Fruit fly (Drosophila melanogaster) whole organism, embryonic: ENCODE measurements around the gene CG42540.

Source experiments
- CG11247 ChIP-seq: fragments of 200-800 bp; sonication (Bioruptor generic); IDR thresholded peaks from 2 replicates; pipeline ENCODE4 v1.3.6; 2022; ENCODE audit warnings: missing biosample characterization, missing genetic modification characterization
- CG11560 ChIP-seq: fragments of 200-800 bp; sonication (Bioruptor generic); IDR thresholded peaks from 3 replicates; pipeline ENCODE4 v1.3.6; 2022; ENCODE audit warnings: missing biosample characterization, missing genetic modification characterization
- CG12104 ChIP-seq: fragments of 200-800 bp; sonication (Bioruptor generic); optimal IDR thresholded peaks from 3 replicates; lab custom pipeline; 2016; ENCODE audit warnings: missing biosample characterization, missing genetic modification characterization
- CG13775 ChIP-seq: fragments of 200-800 bp; sonication (Bioruptor generic); optimal IDR thresholded peaks from 3 replicates; lab custom pipeline; 2017; ENCODE audit warnings: missing biosample characterization, mild to moderate bottlenecking, missing genetic modification characterization
- CG14710 ChIP-seq: fragments of 200-800 bp; sonication (Bioruptor generic); optimal IDR thresholded peaks from 3 replicates; lab custom pipeline; 2019; ENCODE audit warnings: missing biosample characterization, mild to moderate bottlenecking, missing genetic modification characterization, moderate library complexity
- CG1647 ChIP-seq: fragments of 200-800 bp; sonication (Bioruptor generic); optimal IDR thresholded peaks from 3 replicates; lab custom pipeline; 2016; ENCODE audit warnings: missing biosample characterization, missing genetic modification characterization
- CG17568 ChIP-seq: fragments of 200-800 bp; sonication (Bioruptor generic); optimal IDR thresholded peaks from 2 replicates; lab custom pipeline; 2018; ENCODE audit warnings: missing biosample characterization, mild to moderate bottlenecking, missing genetic modification characterization, moderate library complexity
- CG18011 ChIP-seq: fragments of 200-800 bp; sonication (Bioruptor generic); optimal IDR thresholded peaks from 2 replicates; lab custom pipeline; 2017; ENCODE audit warnings: missing biosample characterization, missing genetic modification characterization, mild to moderate bottlenecking, moderate library complexity, missing genotype
- CG1832 ChIP-seq: fragments of 200-800 bp; sonication (Bioruptor generic); optimal IDR thresholded peaks from 2 replicates; lab custom pipeline; 2017; ENCODE audit warnings: missing biosample characterization, mild to moderate bottlenecking, missing genetic modification characterization, inconsistent platforms
- CG18619 ChIP-seq: fragments of 200-800 bp; sonication (Bioruptor generic); optimal IDR thresholded peaks from 3 replicates; lab custom pipeline; 2017; ENCODE audit warnings: missing biosample characterization, mild to moderate bottlenecking, missing genetic modification characterization
- CG18764 ChIP-seq: fragments of 200-800 bp; sonication (Bioruptor generic); optimal IDR thresholded peaks from 3 replicates; lab custom pipeline; 2016; ENCODE audit warnings: missing biosample characterization, missing genetic modification characterization
- CG31388 ChIP-seq: fragments of 200-800 bp; sonication (Bioruptor generic); optimal IDR thresholded peaks from 2 replicates; lab custom pipeline; 2016; ENCODE audit warnings: missing biosample characterization, missing genetic modification characterization
- CG34376 ChIP-seq: fragments of 200-800 bp; sonication (Bioruptor generic); optimal IDR thresholded peaks from 2 replicates; lab custom pipeline; 2018; ENCODE audit warnings: missing biosample characterization, mild to moderate bottlenecking, missing genetic modification characterization
- CG4707 ChIP-seq: fragments of 200-800 bp; sonication (Bioruptor generic); optimal IDR thresholded peaks from 2 replicates; lab custom pipeline; 2018; ENCODE audit warnings: missing biosample characterization, mild to moderate bottlenecking, missing genetic modification characterization, moderate library complexity
- CG6813 ChIP-seq: fragments of 200-800 bp; sonication (Bioruptor generic); optimal IDR thresholded peaks from 2 replicates; lab custom pipeline; 2017; ENCODE audit warnings: missing biosample characterization, missing genetic modification characterization, mild to moderate bottlenecking, moderate library complexity, missing genetic modification reagents
- CG6854 ChIP-seq: fragments of 200-800 bp; sonication (Bioruptor generic); optimal IDR thresholded peaks from 3 replicates; lab custom pipeline; 2017; ENCODE audit warnings: missing biosample characterization, mild to moderate bottlenecking, missing genetic modification characterization
- CG7987 ChIP-seq: fragments of 200-800 bp; sonication (Bioruptor generic); optimal IDR thresholded peaks from 2 replicates; lab custom pipeline; 2018; ENCODE audit warnings: missing biosample characterization, mild to moderate bottlenecking, missing genetic modification characterization, moderate library complexity
- Camta ChIP-seq: fragments of 200-800 bp; sonication (Bioruptor generic); optimal IDR thresholded peaks from 2 replicates; lab custom pipeline; 2016; ENCODE audit warnings: missing biosample characterization, missing genetic modification characterization
- Deaf1 ChIP-seq: fragments of 200-800 bp; optimal IDR thresholded peaks from 3 replicates; lab custom pipeline; 2019; ENCODE audit warnings: missing biosample characterization, mild to moderate bottlenecking, missing genetic modification characterization, moderate library complexity
- E2f1 ChIP-seq: fragments of 200-800 bp; sonication (Bioruptor generic); IDR thresholded peaks from 2 replicates; pipeline ENCODE4 v1.3.6; 2022; ENCODE audit warnings: missing biosample characterization, missing genetic modification characterization
- Ets65A ChIP-seq: fragments of 200-800 bp; sonication (Bioruptor generic); peaks from one replicate; lab custom pipeline; 2016; ENCODE audit warnings: missing biosample characterization, missing genetic modification characterization
- H15 ChIP-seq: fragments of 200-800 bp; sonication (Bioruptor generic); IDR thresholded peaks from 3 replicates; pipeline ENCODE4 v1.3.6; 2022; ENCODE audit warnings: missing biosample characterization, missing genetic modification characterization
- HHEX ChIP-seq: fragments of 200-800 bp; sonication (Bioruptor generic); optimal IDR thresholded peaks from 3 replicates; lab custom pipeline; 2017; ENCODE audit warnings: missing biosample characterization, mild to moderate bottlenecking, missing genetic modification characterization, missing genetic modification reagents
- HLH3B ChIP-seq: fragments of 200-800 bp; sonication (Bioruptor generic); IDR thresholded peaks from 2 replicates; pipeline ENCODE4 v1.3.6; 2022; ENCODE audit warnings: missing biosample characterization, missing genetic modification characterization
- Hr51 ChIP-seq, 2 experiments: fragments of 200-800 bp; sonication (Bioruptor generic); optimal IDR thresholded peaks; 2 replicates in 1 of 2; 3 replicates in 1 of 2; lab custom pipeline; 2016 to 2018; ENCODE audit warnings: missing biosample characterization in 2 of 2, missing genetic modification characterization in 2 of 2, mild to moderate bottlenecking in 1 of 2, moderate library complexity in 1 of 2
- Sry-δ ChIP-seq: fragments of 200-800 bp; sonication (Bioruptor generic); optimal IDR thresholded peaks from 2 replicates; lab custom pipeline; 2016; ENCODE audit warnings: missing biosample characterization, missing genetic modification characterization
- Xbp1 ChIP-seq: fragments of 200-800 bp; sonication (Bioruptor generic); optimal IDR thresholded peaks from 3 replicates; lab custom pipeline; 2016; ENCODE audit warnings: missing biosample characterization, mild to moderate bottlenecking, missing genetic modification characterization
- ash1 ChIP-seq: fragments of 200-800 bp; sonication (Bioruptor generic); optimal IDR thresholded peaks from 2 replicates; lab custom pipeline; 2018; ENCODE audit warnings: missing biosample characterization, mild to moderate bottlenecking, missing genetic modification characterization
- ato ChIP-seq: fragments of 200-800 bp; sonication (Bioruptor generic); IDR thresholded peaks from 2 replicates; pipeline ENCODE4 v1.3.6; 2022; ENCODE audit warnings: missing biosample characterization, missing genetic modification characterization; ENCODE audit not compliant: partially characterized antibody
- br ChIP-seq: fragments of >200 bp; optimal IDR thresholded peaks from 2 replicates; lab custom pipeline; 2017
- btn ChIP-seq: fragments of 200-800 bp; sonication (Bioruptor generic); optimal IDR thresholded peaks from 2 replicates; lab custom pipeline; 2016; ENCODE audit warnings: missing biosample characterization, missing genetic modification characterization
- caup ChIP-seq: fragments of 200-800 bp; sonication (Bioruptor generic); optimal IDR thresholded peaks from 3 replicates; lab custom pipeline; 2017; ENCODE audit warnings: missing biosample characterization, mild to moderate bottlenecking, missing genetic modification characterization, moderate library complexity; ENCODE audit not compliant: severe bottlenecking
- chn ChIP-seq: fragments of 200-800 bp; sonication (Bioruptor generic); optimal IDR thresholded peaks from 2 replicates; lab custom pipeline; 2016; ENCODE audit warnings: missing biosample characterization, missing genetic modification characterization
- crp ChIP-seq, 2 experiments: fragments of 200-800 bp; sonication (Bioruptor generic); optimal IDR thresholded peaks; 2 replicates in 1 of 2; 3 replicates in 1 of 2; lab custom pipeline; 2017; ENCODE audit warnings: missing biosample characterization in 2 of 2, missing genetic modification characterization in 2 of 2, mild to moderate bottlenecking in 1 of 2, moderate library complexity in 1 of 2
- danr ChIP-seq: fragments of 200-800 bp; sonication (Bioruptor generic); IDR thresholded peaks from 2 replicates; pipeline ENCODE4 v1.3.6; 2022; ENCODE audit warnings: missing biosample characterization, missing genetic modification characterization
- dati ChIP-seq: fragments of 200-800 bp; sonication (Bioruptor generic); IDR thresholded peaks from 2 replicates; pipeline ENCODE4 v1.3.6; 2022; ENCODE audit warnings: missing biosample characterization, missing genetic modification characterization
- dimm ChIP-seq: fragments of 200-800 bp; sonication (Bioruptor generic); IDR thresholded peaks from 2 replicates; pipeline ENCODE4 v1.3.6; 2022; ENCODE audit warnings: missing biosample characterization, missing genetic modification characterization
- emc ChIP-seq: fragments of 200-800 bp; sonication (Bioruptor generic); optimal IDR thresholded peaks from 2 replicates; lab custom pipeline; 2016; ENCODE audit warnings: missing biosample characterization, missing genetic modification characterization
- ewg ChIP-seq: fragments of 200-800 bp; sonication (Bioruptor generic); optimal IDR thresholded peaks from 3 replicates; lab custom pipeline; 2017; ENCODE audit warnings: mild to moderate bottlenecking, missing biosample characterization, missing genetic modification reagents, missing genetic modification characterization
- exex ChIP-seq: fragments of 200-800 bp; sonication (Bioruptor generic); optimal IDR thresholded peaks from 4 replicates; lab custom pipeline; 2018; ENCODE audit warnings: missing biosample characterization, mild to moderate bottlenecking, missing genetic modification characterization, moderate library complexity
- grn ChIP-seq: fragments of 200-800 bp; sonication (Bioruptor generic); optimal IDR thresholded peaks from 3 replicates; lab custom pipeline; 2017; ENCODE audit warnings: missing biosample characterization, missing genetic modification characterization
- mirr ChIP-seq: fragments of 200-800 bp; sonication (Bioruptor generic); optimal IDR thresholded peaks from 3 replicates; lab custom pipeline; 2018; ENCODE audit warnings: missing biosample characterization, mild to moderate bottlenecking, missing genetic modification characterization
- ranshi ChIP-seq: fragments of 200-800 bp; sonication (Bioruptor generic); IDR thresholded peaks from 2 replicates; pipeline ENCODE4 v1.3.6; 2022; ENCODE audit warnings: missing biosample characterization, missing genetic modification characterization
- salm ChIP-seq: fragments of 200-800 bp; sonication (Bioruptor generic); optimal IDR thresholded peaks from 2 replicates; lab custom pipeline; 2018; ENCODE audit warnings: missing biosample characterization, mild to moderate bottlenecking, missing genetic modification characterization
- sens-2 ChIP-seq: fragments of 200-800 bp; sonication (Bioruptor generic); IDR thresholded peaks from 2 replicates; pipeline ENCODE4 v1.3.6; 2022; ENCODE audit warnings: missing biosample characterization, missing genetic modification characterization
- tll ChIP-seq, 2 experiments: fragments of 200-800 bp in 1 of 2; fragments of >200 bp in 1 of 2; sonication (Bioruptor generic) in 1 of 2; optimal IDR thresholded peaks; 2 replicates each; lab custom pipeline; 2017 to 2019; ENCODE audit warnings: missing biosample characterization in 2 of 2, missing genetic modification characterization in 2 of 2, mild to moderate bottlenecking in 1 of 2, moderate library complexity in 1 of 2
- tup ChIP-seq: fragments of 200-800 bp; sonication (Bioruptor generic); optimal IDR thresholded peaks from 2 replicates; lab custom pipeline; 2016; ENCODE audit warnings: missing biosample characterization, mild to moderate bottlenecking, missing genetic modification characterization, moderate library complexity
- vnd ChIP-seq: fragments of 200-800 bp; sonication (Bioruptor generic); IDR thresholded peaks from 3 replicates; pipeline ENCODE4 v1.3.6; 2022; ENCODE audit warnings: missing biosample characterization, missing genetic modification characterization; ENCODE audit not compliant: partially characterized antibody
- wdn ChIP-seq: fragments of 200-800 bp; sonication (Bioruptor generic); IDR thresholded peaks from 2 replicates; pipeline ENCODE4 v1.3.6; 2022; ENCODE audit warnings: missing biosample characterization, missing genetic modification characterization
- wor ChIP-seq: fragments of 200-800 bp; sonication (Bioruptor generic); IDR thresholded peaks from 2 replicates; pipeline ENCODE4 v1.3.6; 2022; ENCODE audit warnings: missing biosample characterization, missing genetic modification characterization

Gene CG42540

DNA sequence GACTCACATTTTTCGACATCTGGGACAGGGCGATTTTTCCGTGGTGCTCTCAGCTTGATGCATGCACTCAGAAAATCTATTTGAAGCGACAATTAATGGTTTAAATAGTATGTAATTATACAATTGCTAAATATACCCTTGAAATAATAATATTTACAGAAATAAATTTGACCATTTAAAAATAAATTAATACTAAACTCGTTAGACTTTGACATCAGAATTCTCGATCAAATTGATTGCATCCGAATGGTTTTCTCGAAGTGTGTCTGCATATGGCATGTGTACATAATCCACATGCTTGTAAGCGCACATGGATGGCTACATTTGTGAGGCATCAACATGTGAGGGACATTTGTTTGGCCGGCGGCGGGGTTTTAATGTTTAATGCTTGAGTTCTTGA lies 9.2 kb upstream of the CG42540 start (continued):
- TF ChIP-seq dati (GFP tag; lab: Robert Waterston, UW) (0 out of 2 replicates have a peak, but pooled peaks have one; percentile 18), crp (GFP tag; optimal IDR thresholded peaks at IDR 0.05; lab: Kevin White, UChicago) (no peak), tll (GFP tag; optimal IDR thresholded peaks at IDR 0.05; lab: Kevin White, UChicago) (peak in 1 of 2 experiments; percentile 78), Hr51 (GFP tag; optimal IDR thresholded peaks at IDR 0.05; lab: Kevin White, UChicago) (peak in 1 of 2 experiments; percentile 49), salm (tag; lab: Kevin White, UChicago) (no peak), HHEX (peak; percentile 41), exex (no peak), Sry-δ (GFP tag; lab: Kevin White, UChicago) (no peak), ash1 (GFP tag; lab: Kevin White, UChicago) (no peak), dimm (GFP tag; lab: Robert Waterston, UW) (0 out of 2 replicates have a peak, but pooled peaks have one; percentile 35), mirr (no peak), wor (peak; percentile 30; the same call in 1 of the 2 replicates), Xbp1 (GFP tag; lab: Kevin White, UChicago) (peak; percentile 52), ato (GFP tag; lab: Robert Waterston, UW) (no peak), CG18764 (GFP tag; lab: Kevin White, UChicago) (peak; percentile 38), CG34376 (GFP tag; lab: Kevin White, UChicago) (no peak), CG11247 (no peak; the same call in 1 of the 2 replicates), CG13775 (GFP tag; lab: Kevin White, UChicago) (peak; percentile 55), CG1647 (GFP tag; lab: Kevin White, UChicago) (no peak), sens-2 (GFP tag; lab: Robert Waterston, UW) (peak; percentile 58), emc (GFP tag; lab: Kevin White, UChicago) (no peak), CG1832 (no peak), HLH3B (GFP tag; lab: Robert Waterston, UW) (peak; percentile 64), CG17568 (GFP tag; lab: Kevin White, UChicago) (peak; percentile 54), CG14710 (tag; lab: Kevin White, UChicago) (peak; percentile 90), CG12104 (GFP tag; lab: Kevin White, UChicago) (no peak), CG6854 (GFP tag; lab: Kevin White, UChicago) (no peak), E2f1 (peak; percentile 21; the same call in 1 of the 2 replicates), ewg (GFP tag; lab: Kevin White, UChicago) (peak; percentile 39), tup (GFP tag; lab: Kevin White, UChicago) (no peak), CG4707 (GFP tag; lab: Kevin White, UChicago) (peak; percentile 53), CG31388 (GFP tag; lab: Kevin White, UChicago) (no peak), vnd (GFP tag; lab: Robert Waterston, UW) (no peak), caup (GFP tag; lab: Kevin White, UChicago) (no peak), Camta (GFP tag; lab: Kevin White, UChicago) (peak; percentile 42), danr (GFP tag; lab: Robert Waterston, UW) (0 out of 2 replicates have a peak, but pooled peaks have one; percentile 19), ranshi (GFP tag; lab: Robert Waterston, UW) (peak; percentile 43; the same call in 1 of the 2 replicates), wdn (GFP tag; lab: Robert Waterston, UW) (no peak), btn (GFP tag; lab: Kevin White, UChicago) (no peak), Deaf1 (tag; lab: Kevin White, UChicago) (peak; percentile 19), grn (GFP tag; lab: Kevin White, UChicago) (no peak), Ets65A (GFP tag; lab: Kevin White, UChicago) (no peak), CG7987 (GFP tag; lab: Kevin White, UChicago) (peak; percentile 2), H15 (GFP tag; lab: Robert Waterston, UW) (0 out of 3 replicates have a peak, but pooled peaks have one; percentile 15), CG18619 (GFP tag; lab: Kevin White, UChicago) (peak; percentile 33), chn (GFP tag; lab: Kevin White, UChicago) (peak; percentile 50), CG6813 (GFP tag; lab: Kevin White, UChicago) (peak; percentile 46), br (no peak), CG11560 (tag; lab: Robert Waterston, UW) (0 out of 3 replicates have a peak, but pooled peaks have one; percentile 8), CG18011 (GFP tag; lab: Kevin White, UChicago) (no peak)
